Fruit fly (Drosophila melanogaster) whole organism, wandering third instar larva: ENCODE data around the gene Acp62F.

ENCODE experiments used
- Abd-B ChIP-seq: fragments of >200 bp; optimal IDR thresholded peaks from 2 replicates; lab custom pipeline; 2017; ENCODE audit warnings: missing biosample characterization, missing genetic modification characterization
- CG32264 ChIP-seq: fragments of 200-800 bp; sonication (Bioruptor generic); optimal IDR thresholded peaks from 2 replicates; lab custom pipeline; 2016; ENCODE audit warnings: missing biosample characterization, missing genetic modification characterization
- CG9705 ChIP-seq: fragments of 200-800 bp; sonication (Bioruptor generic); optimal IDR thresholded peaks from 2 replicates; lab custom pipeline; 2018; ENCODE audit warnings: missing biosample characterization, mild to moderate bottlenecking, missing genetic modification characterization
- CrebA ChIP-seq: fragments of 200-800 bp; sonication (Bioruptor generic); optimal IDR thresholded peaks from 2 replicates; lab custom pipeline; 2016; ENCODE audit warnings: missing biosample characterization, mild to moderate bottlenecking, missing genetic modification characterization, borderline replicate concordance
- Dfd ChIP-seq: fragments of >200 bp; optimal IDR thresholded peaks from 2 replicates; lab custom pipeline; 2017; ENCODE audit warnings: missing biosample characterization, missing genetic modification characterization
- Dif ChIP-seq: fragments of 200-275, 200-300 bp; sonication (Bioruptor generic); optimal IDR thresholded peaks from 2 replicates; lab custom pipeline; 2018; ENCODE audit warnings: missing biosample characterization, missing genetic modification characterization; ENCODE audit not compliant: partially characterized antibody
- GATAd ChIP-seq: sonication (Bioruptor generic); optimal IDR thresholded peaks from 2 replicates; lab custom pipeline; 2016; ENCODE audit warnings: missing biosample characterization, missing genetic modification characterization
- HLH106 ChIP-seq: fragments of 200-800 bp; optimal IDR thresholded peaks from 3 replicates; lab custom pipeline; 2019; ENCODE audit warnings: missing biosample characterization, mild to moderate bottlenecking, missing genetic modification characterization, moderate library complexity
- Hnf4 ChIP-seq: fragments of 200-800 bp; sonication (Bioruptor generic); optimal IDR thresholded peaks from 2 replicates; lab custom pipeline; 2016; ENCODE audit warnings: missing biosample characterization, mild to moderate bottlenecking, missing genetic modification characterization
- Hr78 ChIP-seq: fragments of >200 bp; optimal IDR thresholded peaks from 2 replicates; lab custom pipeline; 2017; ENCODE audit warnings: missing biosample characterization, missing genetic modification characterization
- Hr83 ChIP-seq: fragments of 200-300 bp; sonication (Bioruptor generic); optimal IDR thresholded peaks from 2 replicates; lab custom pipeline; 2016; ENCODE audit warnings: missing biosample characterization, mild to moderate bottlenecking, missing genetic modification characterization, moderate library complexity; ENCODE audit not compliant: poor library complexity, severe bottlenecking
- Jra ChIP-seq: sonication (Bioruptor generic); optimal IDR thresholded peaks from 2 replicates; lab custom pipeline; 2016; ENCODE audit warnings: missing biosample characterization, missing genetic modification characterization
- Mio ChIP-seq: sonication (Bioruptor generic); optimal IDR thresholded peaks from 2 replicates; lab custom pipeline; 2016; ENCODE audit warnings: missing biosample characterization, missing genetic modification characterization
- Myc ChIP-seq: fragments of >200 bp; optimal IDR thresholded peaks from 2 replicates; lab custom pipeline; 2017
- N ChIP-seq: fragments of >200 bp; optimal IDR thresholded peaks from 2 replicates; lab custom pipeline; 2018; ENCODE audit warnings: missing biosample characterization, missing external identifiers, missing genetic modification characterization
- OdsH ChIP-seq: fragments of 200-800 bp; sonication (Bioruptor generic); optimal IDR thresholded peaks from 2 replicates; lab custom pipeline; 2016; ENCODE audit warnings: missing biosample characterization, mild to moderate bottlenecking, missing genetic modification characterization
- Rel ChIP-seq, 2 experiments: fragments of 200-800 bp; sonication (Bioruptor generic) in 1 of 2; optimal IDR thresholded peaks; 2 replicates in 1 of 2; 3 replicates in 1 of 2; lab custom pipeline; 2016 to 2019; ENCODE audit warnings: mild to moderate bottlenecking in 2 of 2, missing biosample characterization in 2 of 2, missing genetic modification characterization in 2 of 2, moderate library complexity in 1 of 2
- Sp1 ChIP-seq: fragments of 200-800 bp; sonication (Bioruptor generic); optimal IDR thresholded peaks from 3 replicates; lab custom pipeline; 2019; ENCODE audit warnings: missing biosample characterization, mild to moderate bottlenecking, missing genetic modification characterization, moderate library complexity
- Vsx2 ChIP-seq: fragments of 200-300, 225-300 bp; sonication (Bioruptor generic); optimal IDR thresholded peaks from 2 replicates; lab custom pipeline; 2018; ENCODE audit warnings: missing biosample characterization, missing genetic modification characterization; ENCODE audit not compliant: partially characterized antibody
- br ChIP-seq: fragments of 200-800 bp; sonication (Bioruptor generic); optimal IDR thresholded peaks from 2 replicates; lab custom pipeline; 2016; ENCODE audit warnings: missing biosample characterization, missing genetic modification characterization
- brk ChIP-seq: fragments of 200-800 bp; sonication (Bioruptor generic); optimal IDR thresholded peaks from 2 replicates; lab custom pipeline; 2016; ENCODE audit warnings: missing biosample characterization, mild to moderate bottlenecking, missing genetic modification characterization
- dl ChIP-seq, 2 experiments: fragments of 175-275, 200-275 bp in 1 of 2; fragments of 200-275 bp in 1 of 2; sonication (Bioruptor generic); optimal IDR thresholded peaks; lab custom pipeline; 2018; ENCODE audit warnings: mild to moderate bottlenecking in 2 of 2, missing biosample characterization in 2 of 2, missing genetic modification characterization in 2 of 2, moderate library complexity in 2 of 2; ENCODE audit not compliant: partially characterized antibody in 2 of 2, insufficient read depth in 1 of 2
- dmrt93B ChIP-seq: fragments of 200-800 bp; sonication (Bioruptor generic); optimal IDR thresholded peaks from 2 replicates; lab custom pipeline; 2018; ENCODE audit warnings: missing biosample characterization, mild to moderate bottlenecking, missing genetic modification characterization
- dsf ChIP-seq: sonication (Bioruptor generic); optimal IDR thresholded peaks from 2 replicates; lab custom pipeline; 2016; ENCODE audit warnings: missing biosample characterization, missing genetic modification characterization, borderline replicate concordance
- ey ChIP-seq: fragments of 200-800 bp; sonication (Bioruptor generic); optimal IDR thresholded peaks from 2 replicates; lab custom pipeline; 2016; ENCODE audit warnings: missing biosample characterization, missing genetic modification characterization
- foxo ChIP-seq, 2 experiments: fragments of 200-800 bp; sonication (Bioruptor generic); optimal IDR thresholded peaks; 2 replicates in 1 of 2; 3 replicates in 1 of 2; lab custom pipeline; 2016 to 2017; ENCODE audit warnings: missing biosample characterization in 2 of 2, missing genetic modification characterization in 2 of 2
- fru ChIP-seq: fragments of 200-800 bp; sonication (Bioruptor generic); optimal IDR thresholded peaks from 3 replicates; lab custom pipeline; 2016; ENCODE audit warnings: missing biosample characterization, mild to moderate bottlenecking, missing genetic modification characterization
- h ChIP-seq: fragments of 200-800 bp; sonication (Bioruptor generic); optimal IDR thresholded peaks from 3 replicates; lab custom pipeline; 2016; ENCODE audit warnings: missing biosample characterization, mild to moderate bottlenecking, missing genetic modification characterization
- jim ChIP-seq: fragments of 175-275, 200-325 bp; sonication (Bioruptor generic); optimal IDR thresholded peaks from 2 replicates; lab custom pipeline; 2016; ENCODE audit warnings: missing biosample characterization, mild to moderate bottlenecking, missing genetic modification characterization
- lola ChIP-seq: fragments of >200 bp; optimal IDR thresholded peaks from 2 replicates; lab custom pipeline; 2017; ENCODE audit warnings: missing biosample characterization, missing genetic modification characterization
- pan ChIP-seq: fragments of >200 bp; optimal IDR thresholded peaks from 2 replicates; lab custom pipeline; 2017
- psq ChIP-seq: fragments of 200-800 bp; sonication (Bioruptor generic); optimal IDR thresholded peaks from 3 replicates; lab custom pipeline; 2017; ENCODE audit warnings: missing biosample characterization, mild to moderate bottlenecking, missing genetic modification characterization, moderate library complexity
- rgr ChIP-seq: fragments of 200-800 bp; sonication (Bioruptor generic); optimal IDR thresholded peaks from 3 replicates; lab custom pipeline; 2016; ENCODE audit warnings: missing biosample characterization, mild to moderate bottlenecking, missing genetic modification characterization
- sage ChIP-seq: fragments of 200-800 bp; sonication (Bioruptor generic); optimal IDR thresholded peaks from 2 replicates; lab custom pipeline; 2016; ENCODE audit warnings: missing biosample characterization, mild to moderate bottlenecking, missing genetic modification characterization
- sv ChIP-seq: fragments of 200-800 bp; sonication (Bioruptor generic); optimal IDR thresholded peaks from 3 replicates; lab custom pipeline; 2016; ENCODE audit warnings: missing biosample characterization, missing genetic modification characterization
- tai ChIP-seq: sonication (Bioruptor generic); optimal IDR thresholded peaks from 2 replicates; lab custom pipeline; 2016; ENCODE audit warnings: missing biosample characterization, missing genetic modification characterization
- usp ChIP-seq: fragments of >200 bp; optimal IDR thresholded peaks from 2 replicates; lab custom pipeline; 2017; ENCODE audit warnings: missing biosample characterization, missing genetic modification characterization
- woc ChIP-seq: sonication (Bioruptor generic); optimal IDR thresholded peaks from 2 replicates; lab custom pipeline; 2016; ENCODE audit warnings: missing biosample characterization, mild to moderate bottlenecking, missing genetic modification characterization

The Acp62F gene

dm6 chr3L:2773968-2774461 lies 34.5 kb downstream of the Acp62F start, which contains the start of the genes CG12093 and Atg2:
Gene CG12093 (minus strand): TSS chr3L:2774007.
Gene Atg2 (plus strand): TSS chr3L:2774338.
- TF ChIP-seq Rel (GFP tag; optimal IDR thresholded peaks at IDR 0.05; lab: Kevin White, UChicago) (no peak), Rel (tag; optimal IDR thresholded peaks at IDR 0.05; lab: Kevin White, UChicago) (peak; percentile 81), brk (GFP tag; lab: Kevin White, UChicago) (no peak), Dfd (no peak), usp (GFP tag; lab: Kevin White, UChicago) (no peak), N (GFP tag; lab: Kevin White, UChicago) (no peak), GATAd (GFP tag; lab: Kevin White, UChicago) (peak; percentile 78), Hr78 (GFP tag; lab: Kevin White, UChicago) (no peak), woc (GFP tag; lab: Kevin White, UChicago) (peak; percentile 87), jim (GFP tag; lab: Kevin White, UChicago) (no peak), sv (GFP tag; lab: Kevin White, UChicago) (peak; percentile 92), fru (peak; percentile 90), Vsx2 (no peak), CrebA (GFP tag; lab: Kevin White, UChicago) (no peak), rgr (GFP tag; lab: Kevin White, UChicago) (peak; percentile 94), Hr83 (GFP tag; lab: Kevin White, UChicago) (peak; percentile 62), sage (GFP tag; lab: Kevin White, UChicago) (no peak), pan (lab: Kevin White, UChicago) (no peak), Jra (GFP tag; lab: Kevin White, UChicago) (no peak), lola (GFP tag; lab: Kevin White, UChicago) (no peak), CG9705 (GFP tag; lab: Kevin White, UChicago) (peak; percentile 92), Dif (GFP tag; lab: Kevin White, UChicago) (no peak), tai (no peak), dsf (GFP tag; lab: Kevin White, UChicago) (no peak), br (peak; percentile 87), foxo (GFP tag; optimal IDR thresholded peaks at IDR 0.05; lab: Kevin White, UChicago) (peak in 1 of 2 experiments; percentile 97), dmrt93B (GFP tag; lab: Kevin White, UChicago) (peak; percentile 87), HLH106 (peak; percentile 96), dl (GFP tag; optimal IDR thresholded peaks at IDR 0.05; lab: Kevin White, UChicago; ENCODE audit: insufficient read depth in 1 of 2, partially characterized antibody in 2 of 2) (no peak), Abd-B (GFP tag; lab: Kevin White, UChicago) (no peak), CG32264 (GFP tag; lab: Kevin White, UChicago) (peak; percentile 47), Hnf4 (GFP tag; lab: Kevin White, UChicago) (no peak), Mio (GFP tag; lab: Kevin White, UChicago) (peak; percentile 18), ey (GFP tag; lab: Kevin White, UChicago) (peak; percentile 90), Myc (no peak), h (GFP tag; lab: Kevin White, UChicago) (peak; percentile 93), psq (GFP tag; lab: Kevin White, UChicago) (peak; percentile 89), Sp1 (GFP tag; lab: Kevin White, UChicago) (peak; percentile 94), OdsH (GFP tag; lab: Kevin White, UChicago) (peak; percentile 93)

dm6 chr3L:2780711-2781110 lies 41.2 kb downstream of the Acp62F start, which contains the start of gene mRpS35:
Gene mRpS35 (plus strand): TSS chr3L:2780899.
- no peak for TF ChIP-seq pan (lab: Kevin White, UChicago)
- TF ChIP-seq dsf (GFP tag; lab: Kevin White, UChicago) = no peak
- TF ChIP-seq Mio (GFP tag; lab: Kevin White, UChicago) = no peak
- no peak for TF ChIP-seq br
- no peak for TF ChIP-seq sage (GFP tag; lab: Kevin White, UChicago)
- no peak for TF ChIP-seq ey (GFP tag; lab: Kevin White, UChicago)
- TF ChIP-seq Dif (GFP tag; lab: Kevin White, UChicago) = no peak
- TF ChIP-seq Rel (GFP tag; optimal IDR thresholded peaks at IDR 0.05; lab: Kevin White, UChicago) = no peak
- no peak for TF ChIP-seq Rel (tag; optimal IDR thresholded peaks at IDR 0.05; lab: Kevin White, UChicago)
- no peak for TF ChIP-seq dmrt93B (GFP tag; lab: Kevin White, UChicago)
- TF ChIP-seq HLH106 = no peak
- no peak for TF ChIP-seq CG32264 (GFP tag; lab: Kevin White, UChicago)
- TF ChIP-seq woc (GFP tag; lab: Kevin White, UChicago) = no peak
- no peak for TF ChIP-seq lola (GFP tag; lab: Kevin White, UChicago)
- TF ChIP-seq OdsH (GFP tag; lab: Kevin White, UChicago) = no peak
- TF ChIP-seq sv (GFP tag; lab: Kevin White, UChicago) = no peak
- no peak for TF ChIP-seq fru
- TF ChIP-seq Myc = no peak
